Fruit fly (Drosophila melanogaster): Measurements from ENCODE around the gene CG18508.

CG18508 gene

dm6 chrX:3173072-3173471, at the start of gene CG18508:
Gene CG18508 (minus strand): TSS chrX:3173140.
- TF ChIP-seq D1 (tag; optimal IDR thresholded peaks at IDR 0.05) (no peak), Snoo (tag; optimal IDR thresholded peaks at IDR 0.05) (no peak), rn (GFP tag; IDR thresholded peaks at IDR 0.05) (no peak), gl (tag; optimal IDR thresholded peaks at IDR 0.05) (no peak), CG14655 (GFP tag; optimal IDR thresholded peaks at IDR 0.05) (no peak), CG8301 (tag; optimal IDR thresholded peaks at IDR 0.05) (peak; percentile 2), CG10348 (GFP tag; IDR thresholded peaks at IDR 0.05) (no peak), CG34367 (tag; optimal IDR thresholded peaks at IDR 0.05) (no peak), CG13204 (GFP tag; optimal IDR thresholded peaks at IDR 0.05) (no peak), CG17806 (tag; optimal IDR thresholded peaks at IDR 0.05) (peak; percentile 17), Pif1B (GFP tag; optimal IDR thresholded peaks at IDR 0.05) (peak; percentile 9), CG32121 (GFP tag; IDR thresholded peaks at IDR 0.05) (0 out of 2 replicates have a peak, but pooled peaks have one; percentile 7), CG15710 (tag; optimal IDR thresholded peaks at IDR 0.05) (peak; percentile 3), CG8159 (tag; optimal IDR thresholded peaks at IDR 0.05) (no peak), CG9948 (tag; optimal IDR thresholded peaks at IDR 0.05) (no peak), CG12605 (GFP tag; IDR thresholded peaks at IDR 0.05) (no peak), Ets98B (GFP tag; IDR thresholded peaks at IDR 0.05) (peak; percentile 12; the same call in 1 of the 2 replicates), fd96Ca (GFP tag; IDR thresholded peaks at IDR 0.05) (peak; percentile 49; the same call in 1 of the 3 replicates), Pif1A (GFP tag; optimal IDR thresholded peaks at IDR 0.05) (peak; percentile 47), EcR (GFP tag; optimal IDR thresholded peaks at IDR 0.05) (no peak), CG4496 (GFP tag; IDR thresholded peaks at IDR 0.05) (peak; percentile 55; the same call in 1 of the 3 replicates)

dm6 chrX:3205887-3206794, 33.2 kb upstream of the CG18508 start:
- TF ChIP-seq CG12605 (GFP tag; IDR thresholded peaks at IDR 0.05), result peak; percentile 55; the same call in 1 of the 2 replicates
- peak; percentile 35 for TF ChIP-seq CG9948 (tag; optimal IDR thresholded peaks at IDR 0.05)
- TF ChIP-seq CG10348 (GFP tag; IDR thresholded peaks at IDR 0.05), result no peak
- peak; percentile 41 for TF ChIP-seq CG17806 (tag; optimal IDR thresholded peaks at IDR 0.05)
- no peak for TF ChIP-seq rn (GFP tag; IDR thresholded peaks at IDR 0.05)
- peak; percentile 71; the same call in 2 of the 3 replicates for TF ChIP-seq fd96Ca (GFP tag; IDR thresholded peaks at IDR 0.05)
- TF ChIP-seq CG8159 (tag; optimal IDR thresholded peaks at IDR 0.05), result peak; percentile 57
- peak; percentile 29 for TF ChIP-seq CG34367 (tag; optimal IDR thresholded peaks at IDR 0.05)
- no peak for TF ChIP-seq Pif1B (GFP tag; optimal IDR thresholded peaks at IDR 0.05)
- TF ChIP-seq CG15710 (tag; optimal IDR thresholded peaks at IDR 0.05), result peak; percentile 49
- TF ChIP-seq CG13204 (GFP tag; optimal IDR thresholded peaks at IDR 0.05), result no peak
- TF ChIP-seq Snoo (tag; optimal IDR thresholded peaks at IDR 0.05), result no peak
- TF ChIP-seq CG14655 (GFP tag; optimal IDR thresholded peaks at IDR 0.05), result peak; percentile 22
- TF ChIP-seq gl (tag; optimal IDR thresholded peaks at IDR 0.05), result no peak
- TF ChIP-seq D1 (tag; optimal IDR thresholded peaks at IDR 0.05), result no peak
- TF ChIP-seq CG8301 (tag; optimal IDR thresholded peaks at IDR 0.05), result peak; percentile 25
- TF ChIP-seq CG4496 (GFP tag; IDR thresholded peaks at IDR 0.05), result peak; percentile 79
- peak; percentile 68 for TF ChIP-seq Ets98B (GFP tag; IDR thresholded peaks at IDR 0.05)
- peak; percentile 61 for TF ChIP-seq Pif1A (GFP tag; optimal IDR thresholded peaks at IDR 0.05)
- no peak; the same call in 1 of the 2 replicates for TF ChIP-seq CG32121 (GFP tag; IDR thresholded peaks at IDR 0.05)
- TF ChIP-seq EcR (GFP tag; optimal IDR thresholded peaks at IDR 0.05), result no peak

DNA sequence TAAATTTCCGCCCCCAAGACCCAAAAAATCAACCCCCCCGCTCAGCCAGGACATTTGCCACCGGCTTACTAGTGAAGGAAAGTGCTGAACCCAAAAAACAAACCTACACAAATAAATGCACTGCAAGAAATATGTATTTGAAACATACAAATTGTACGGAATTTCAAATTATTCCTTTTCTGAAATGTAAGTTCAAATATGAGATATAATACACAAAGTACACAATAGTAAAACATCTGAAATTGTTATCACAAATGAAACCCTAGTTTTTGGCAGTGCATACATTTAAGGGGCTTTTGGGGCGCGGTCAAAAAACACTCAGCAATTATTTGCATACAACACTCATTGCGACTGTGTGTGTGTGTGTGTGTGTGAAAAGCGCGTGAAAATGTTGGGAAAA, 20.8 kb upstream of the CG18508 start:
- TF ChIP-seq fd96Ca (GFP tag; IDR thresholded peaks at IDR 0.05), result no peak
- no peak for TF ChIP-seq Ets98B (GFP tag; IDR thresholded peaks at IDR 0.05)
- no peak for TF ChIP-seq CG32121 (GFP tag; IDR thresholded peaks at IDR 0.05)

DNA sequence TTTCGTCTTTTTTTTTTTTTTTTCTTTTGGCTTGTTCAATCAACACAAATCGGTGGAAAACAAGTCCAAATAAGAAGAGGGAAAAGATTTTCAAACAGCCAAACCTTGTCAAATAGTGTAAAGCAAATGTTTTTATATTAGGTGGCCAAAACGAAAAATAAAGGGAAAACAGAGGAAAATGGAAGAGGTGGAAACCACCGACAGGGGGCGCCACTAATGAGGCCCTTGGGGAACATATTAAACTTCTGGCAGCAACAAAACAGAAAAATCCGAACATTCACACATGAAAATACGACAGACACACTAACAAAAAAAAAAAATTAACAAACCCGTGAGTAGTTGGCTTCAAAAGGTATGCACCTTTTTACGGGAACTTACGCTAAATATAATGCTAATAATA, 19.4 kb upstream of the CG18508 start:
- TF ChIP-seq rn (GFP tag; IDR thresholded peaks at IDR 0.05) (no peak), Pif1B (GFP tag; optimal IDR thresholded peaks at IDR 0.05) (no peak), CG9948 (tag; optimal IDR thresholded peaks at IDR 0.05) (no peak), CG15710 (tag; optimal IDR thresholded peaks at IDR 0.05) (no peak), Ets98B (GFP tag; IDR thresholded peaks at IDR 0.05) (no peak), CG8301 (tag; optimal IDR thresholded peaks at IDR 0.05) (no peak), gl (tag; optimal IDR thresholded peaks at IDR 0.05) (no peak), CG8159 (tag; optimal IDR thresholded peaks at IDR 0.05) (no peak), CG32121 (GFP tag; IDR thresholded peaks at IDR 0.05) (no peak), CG10348 (GFP tag; IDR thresholded peaks at IDR 0.05) (no peak), CG12605 (GFP tag; IDR thresholded peaks at IDR 0.05) (no peak), CG34367 (tag; optimal IDR thresholded peaks at IDR 0.05) (no peak), Snoo (tag; optimal IDR thresholded peaks at IDR 0.05) (no peak), CG14655 (GFP tag; optimal IDR thresholded peaks at IDR 0.05) (no peak), CG17806 (tag; optimal IDR thresholded peaks at IDR 0.05) (no peak), D1 (tag; optimal IDR thresholded peaks at IDR 0.05) (no peak)

dm6 chrX:3190837-3191458, 18.0 kb upstream of the CG18508 start:
- TF ChIP-seq CG32121 (GFP tag; IDR thresholded peaks at IDR 0.05) (no peak), EcR (GFP tag; optimal IDR thresholded peaks at IDR 0.05) (no peak), CG15710 (tag; optimal IDR thresholded peaks at IDR 0.05) (no peak), CG10348 (GFP tag; IDR thresholded peaks at IDR 0.05) (no peak), gl (tag; optimal IDR thresholded peaks at IDR 0.05) (no peak), rn (GFP tag; IDR thresholded peaks at IDR 0.05) (no peak), D1 (tag; optimal IDR thresholded peaks at IDR 0.05) (no peak), Snoo (tag; optimal IDR thresholded peaks at IDR 0.05) (no peak), CG13204 (GFP tag; optimal IDR thresholded peaks at IDR 0.05) (no peak), Pif1A (GFP tag; optimal IDR thresholded peaks at IDR 0.05) (no peak), CG8301 (tag; optimal IDR thresholded peaks at IDR 0.05) (no peak), CG17806 (tag; optimal IDR thresholded peaks at IDR 0.05) (no peak), Pif1B (GFP tag; optimal IDR thresholded peaks at IDR 0.05) (no peak), CG34367 (tag; optimal IDR thresholded peaks at IDR 0.05) (no peak), Ets98B (GFP tag; IDR thresholded peaks at IDR 0.05) (no peak)
